Fruit fly (Drosophila melanogaster): ENCODE data around the gene Spn28Da.

The Spn28Da gene

dm6 chr2L:7871821-7872524, 17.0 kb downstream of the Spn28Da start (continued):
- TF ChIP-seq CG12942 (GFP tag; optimal IDR thresholded peaks at IDR 0.05) (no peak), Lhr (GFP tag; optimal IDR thresholded peaks at IDR 0.05) (no peak), shn (GFP tag; optimal IDR thresholded peaks at IDR 0.05) (no peak), Oli (tag; optimal IDR thresholded peaks at IDR 0.05) (peak; percentile 70), gfzf (GFP tag; optimal IDR thresholded peaks at IDR 0.05) (no peak), Sox102F (GFP tag; optimal IDR thresholded peaks at IDR 0.05) (peak; percentile 56), klu (GFP tag; IDR thresholded peaks at IDR 0.05) (no peak), en (GFP tag; optimal IDR thresholded peaks at IDR 0.05) (no peak), Ada2b (GFP tag; IDR thresholded peaks at IDR 0.05) (peak; percentile 14; the same call in 1 of the 2 replicates), Dp (GFP tag; optimal IDR thresholded peaks at IDR 0.05) (no peak), sisA (GFP tag; IDR thresholded peaks at IDR 0.05) (peak; percentile 24; the same call in 1 of the 2 replicates), CG14050 (GFP tag; IDR thresholded peaks at IDR 0.05) (no peak), crp (GFP tag; optimal IDR thresholded peaks at IDR 0.05) (no peak), gcm2 (GFP tag; optimal IDR thresholded peaks at IDR 0.05) (no peak), CG14667 (GFP tag; IDR thresholded peaks at IDR 0.05) (0 out of 2 replicates have a peak, but pooled peaks have one; percentile 23), kni (GFP tag; optimal IDR thresholded peaks at IDR 0.05) (peak; percentile 73), CG11723 (GFP tag; optimal IDR thresholded peaks at IDR 0.05) (no peak), mam (GFP tag; optimal IDR thresholded peaks at IDR 0.05) (peak; percentile 41), TFAM (GFP tag; optimal IDR thresholded peaks at IDR 0.05) (no peak), PHDP (tag; optimal IDR thresholded peaks at IDR 0.05) (peak; percentile 51), Eip74EF (GFP tag; optimal IDR thresholded peaks at IDR 0.05) (no peak), CG16779 (GFP tag; IDR thresholded peaks at IDR 0.05) (no peak), CG15601 (tag; optimal IDR thresholded peaks at IDR 0.05) (no peak), Taf1 (GFP tag; IDR thresholded peaks at IDR 0.05) (no peak), CG2889 (GFP tag; IDR thresholded peaks at IDR 0.05) (no peak), grn (GFP tag; optimal IDR thresholded peaks at IDR 0.05) (no peak), fd96Cb (tag; optimal IDR thresholded peaks at IDR 0.05) (peak; percentile 48), Opbp (GFP tag; IDR thresholded peaks at IDR 0.05; ENCODE audit: partially characterized antibody) (no peak), CG9797 (GFP tag; optimal IDR thresholded peaks at IDR 0.05) (no peak), CG8359 (GFP tag; optimal IDR thresholded peaks at IDR 0.05; ENCODE audit: borderline replicate concordance) (no peak), CTCF (GFP tag; optimal IDR thresholded peaks at IDR 0.05) (no peak), Ets65A (GFP tag) (no peak), CG33557 (GFP tag; optimal IDR thresholded peaks at IDR 0.05) (no peak), CG1647 (GFP tag; optimal IDR thresholded peaks at IDR 0.05) (no peak), CG2116 (GFP tag; optimal IDR thresholded peaks at IDR 0.05) (no peak), Oaz (GFP tag; IDR thresholded peaks at IDR 0.05) (no peak), CG11093 (GFP tag; IDR thresholded peaks at IDR 0.05) (no peak), Hsf (GFP tag; optimal IDR thresholded peaks at IDR 0.05) (peak; percentile 25), pb (GFP tag; optimal IDR thresholded peaks at IDR 0.05) (no peak), Myb (GFP tag; optimal IDR thresholded peaks at IDR 0.05) (no peak), C15 (GFP tag; IDR thresholded peaks at IDR 0.05) (no peak), HLH4C (GFP tag; IDR thresholded peaks at IDR 0.05; ENCODE audit: partially characterized antibody) (no peak), tx (GFP tag; optimal IDR thresholded peaks at IDR 0.05) (no peak), Hand (GFP tag; optimal IDR thresholded peaks at IDR 0.05) (peak; percentile 66), CG12769 (tag; optimal IDR thresholded peaks at IDR 0.05) (peak; percentile 10), stwl (tag; optimal IDR thresholded peaks at IDR 0.05) (no peak), zfh2 (GFP tag; optimal IDR thresholded peaks at IDR 0.05) (peak; percentile 21), NK7.1 (GFP tag; optimal IDR thresholded peaks at IDR 0.05) (no peak), CG7556 (GFP tag; optimal IDR thresholded peaks at IDR 0.05) (peak; percentile 84), CG17328 (GFP tag; IDR thresholded peaks at IDR 0.05) (no peak), dati (GFP tag; IDR thresholded peaks at IDR 0.05) (no peak)

Data from whole organism, embryonic.